Worm (Caenorhabditis elegans) whole organism, early embryonic: ENCODE data around the gene F56F10.2.

Experiments used
- B0310.2 ChIP-seq: sonication (generic microtip); optimal IDR thresholded peaks from 2 replicates; lab custom pipeline; 2016; ENCODE audit warnings: mild to moderate bottlenecking, missing genetic modification characterization, missing compliant biosample characterization
- F13C5.2 ChIP-seq: sonication (generic microtip); optimal IDR thresholded peaks from 2 replicates; lab custom pipeline; 2017; ENCODE audit warnings: mild to moderate bottlenecking, missing genetic modification characterization, inconsistent platforms, missing compliant biosample characterization
- ama-1 ChIP-seq: fragments of 150-350 bp; optimal IDR thresholded peaks from 2 replicates; lab custom pipeline; 2014
- ets-7 ChIP-seq: sonication (generic microtip); optimal IDR thresholded peaks from 2 replicates; lab custom pipeline; 2016; ENCODE audit warnings: missing genotype, missing genetic modification characterization, missing compliant biosample characterization
- flt-1 ChIP-seq: fragments of 200-800 bp; sonication (Bioruptor generic); IDR thresholded peaks from 2 replicates; pipeline ENCODE4 v1.3.6; 2022; ENCODE audit warnings: missing genetic modification characterization, missing compliant biosample characterization
- hmbx-1 ChIP-seq: sonication (generic microtip); optimal IDR thresholded peaks from 2 replicates; lab custom pipeline; 2016; ENCODE audit warnings: mild to moderate bottlenecking, missing genetic modification characterization, missing compliant biosample characterization
- hmg-4 ChIP-seq: fragments of 200-800 bp; sonication (Bioruptor generic); optimal IDR thresholded peaks from 2 replicates; lab custom pipeline; 2018; ENCODE audit warnings: mild to moderate bottlenecking, missing genetic modification characterization, missing compliant biosample characterization
- hnd-1 ChIP-seq: sonication (generic microtip); optimal IDR thresholded peaks from 2 replicates; lab custom pipeline; 2016; ENCODE audit warnings: missing genetic modification characterization, missing compliant biosample characterization
- pes-1 ChIP-seq: fragments of 200-800 bp; sonication (Bioruptor generic); IDR thresholded peaks from 2 replicates; pipeline ENCODE4 v1.3.6; 2022; ENCODE audit warnings: missing genetic modification reagents, missing genetic modification characterization, missing compliant biosample characterization
- scrt-1 ChIP-seq: fragments of 200-800 bp; sonication (Bioruptor generic); IDR thresholded peaks from 2 replicates; pipeline ENCODE4 v1.3.6; 2022; ENCODE audit warnings: missing genetic modification characterization, missing compliant biosample characterization
- sea-1 ChIP-seq: fragments of 200-800 bp; sonication (Bioruptor generic); conservative IDR thresholded peaks from 2 replicates; pipeline ENCODE4 v1.3.6; 2022; ENCODE audit warnings: missing genetic modification characterization, missing compliant biosample characterization
- tbx-11 ChIP-seq: fragments of 200-800 bp; sonication (Bioruptor generic); IDR thresholded peaks from 2 replicates; pipeline ENCODE4 v1.3.6; 2022; ENCODE audit warnings: missing genetic modification characterization, missing compliant biosample characterization
- tbx-37 ChIP-seq: fragments of 200-800 bp; sonication (Bioruptor generic); conservative IDR thresholded peaks from 2 replicates; pipeline ENCODE4 v1.3.6; 2022; ENCODE audit warnings: missing genetic modification reagents, missing genetic modification characterization, missing compliant biosample characterization
- tra-4 ChIP-seq: sonication (generic microtip); optimal IDR thresholded peaks from 2 replicates; lab custom pipeline; 2017; ENCODE audit warnings: missing genetic modification characterization, missing compliant biosample characterization

DNA sequence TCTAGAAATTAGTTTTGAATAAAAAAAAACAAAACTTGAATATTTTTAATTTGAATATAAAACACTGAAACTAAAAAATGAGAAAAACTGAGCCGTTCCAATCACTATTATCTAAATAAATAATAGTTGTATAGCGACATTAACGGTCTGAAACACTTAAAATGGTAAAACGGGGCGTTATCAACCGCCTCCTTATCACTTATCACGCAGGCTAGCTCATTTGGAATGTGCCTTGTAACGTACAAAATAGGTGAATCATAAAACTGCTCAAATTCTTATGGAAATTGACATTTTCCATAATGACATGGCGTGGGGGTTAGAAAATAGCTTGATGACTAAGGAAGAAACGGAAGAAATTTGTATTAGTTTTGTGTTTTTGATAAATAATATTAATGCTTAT, 43.5 kb upstream of the F56F10.2 start, which contains the start of gene ifd-2:
- TF ChIP-seq sea-1 (GFP tag; lab: Robert Waterston, UW) (no peak), B0310.2 (no peak), tra-4 (no peak), tbx-37 (no peak), ama-1 (lab: Kevin White, UChicago) (no peak), flt-1 (GFP tag; lab: Robert Waterston, UW) (no peak), hmbx-1 (no peak), F13C5.2 (tag; lab: Kevin White, UChicago) (no peak), hmg-4 (GFP tag; lab: Kevin White, UChicago) (no peak), hnd-1 (tag; lab: Kevin White, UChicago) (no peak), pes-1 (no peak), ets-7 (tag; lab: Kevin White, UChicago) (no peak), tbx-11 (GFP tag; lab: Robert Waterston, UW) (no peak), scrt-1 (GFP tag; lab: Robert Waterston, UW) (no peak)
